Fruit fly (Drosophila melanogaster) whole organism, wandering third instar larva: ENCODE measurements around the gene Usp10.

Source experiments
- Abd-B ChIP-seq: fragments of >200 bp; optimal IDR thresholded peaks from 2 replicates; lab custom pipeline; 2017; ENCODE audit warnings: missing biosample characterization, missing genetic modification characterization
- CrebA ChIP-seq: fragments of 200-800 bp; sonication (Bioruptor generic); optimal IDR thresholded peaks from 2 replicates; lab custom pipeline; 2016; ENCODE audit warnings: missing biosample characterization, mild to moderate bottlenecking, missing genetic modification characterization, borderline replicate concordance
- Dfd ChIP-seq: fragments of >200 bp; optimal IDR thresholded peaks from 2 replicates; lab custom pipeline; 2017; ENCODE audit warnings: missing biosample characterization, missing genetic modification characterization
- Hr78 ChIP-seq: fragments of >200 bp; optimal IDR thresholded peaks from 2 replicates; lab custom pipeline; 2017; ENCODE audit warnings: missing biosample characterization, missing genetic modification characterization
- Mio ChIP-seq: sonication (Bioruptor generic); optimal IDR thresholded peaks from 2 replicates; lab custom pipeline; 2016; ENCODE audit warnings: missing biosample characterization, missing genetic modification characterization
- Myc ChIP-seq: fragments of >200 bp; optimal IDR thresholded peaks from 2 replicates; lab custom pipeline; 2017
- br ChIP-seq: fragments of 200-800 bp; sonication (Bioruptor generic); optimal IDR thresholded peaks from 2 replicates; lab custom pipeline; 2016; ENCODE audit warnings: missing biosample characterization, missing genetic modification characterization
- brk ChIP-seq: fragments of 200-800 bp; sonication (Bioruptor generic); optimal IDR thresholded peaks from 2 replicates; lab custom pipeline; 2016; ENCODE audit warnings: missing biosample characterization, mild to moderate bottlenecking, missing genetic modification characterization
- fru ChIP-seq: fragments of 200-800 bp; sonication (Bioruptor generic); optimal IDR thresholded peaks from 3 replicates; lab custom pipeline; 2016; ENCODE audit warnings: missing biosample characterization, mild to moderate bottlenecking, missing genetic modification characterization
- pan ChIP-seq: fragments of >200 bp; optimal IDR thresholded peaks from 2 replicates; lab custom pipeline; 2017
- usp ChIP-seq: fragments of >200 bp; optimal IDR thresholded peaks from 2 replicates; lab custom pipeline; 2017; ENCODE audit warnings: missing biosample characterization, missing genetic modification characterization

DNA sequence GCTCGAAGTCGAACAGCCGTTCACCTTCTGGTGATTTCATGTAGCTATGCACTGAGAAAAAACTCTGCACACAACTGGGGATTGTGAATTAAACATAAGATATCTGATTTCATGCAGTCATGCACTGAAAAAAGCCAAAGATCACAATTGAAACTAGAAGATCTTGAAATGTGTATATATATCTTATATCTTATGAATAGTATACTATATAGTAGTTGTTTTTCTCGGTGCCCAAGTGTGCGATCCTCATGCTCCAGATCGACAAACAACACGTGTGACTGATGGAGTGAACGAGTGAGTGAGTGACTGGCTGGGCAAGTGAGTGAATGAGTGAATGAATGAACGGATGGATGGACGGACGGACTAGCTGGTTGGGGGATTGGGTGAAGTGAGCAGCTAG lies 49.7 kb upstream of the Usp10 start:
- TF ChIP-seq Hr78 (GFP tag; lab: Kevin White, UChicago), result no peak
- no peak for TF ChIP-seq Myc (lab: Kevin White, UChicago)
- TF ChIP-seq fru, result peak; percentile 44
- TF ChIP-seq usp (GFP tag; lab: Kevin White, UChicago), result no peak
- no peak for TF ChIP-seq CrebA
- TF ChIP-seq pan (lab: Kevin White, UChicago), result no peak
- no peak for TF ChIP-seq Mio (GFP tag; lab: Kevin White, UChicago)
- TF ChIP-seq brk (GFP tag; lab: Kevin White, UChicago), result no peak
- TF ChIP-seq Abd-B (GFP tag; lab: Kevin White, UChicago), result no peak
- no peak for TF ChIP-seq Dfd
- TF ChIP-seq br (GFP tag; lab: Kevin White, UChicago), result peak; percentile 32
